Worm (Caenorhabditis elegans) whole organism, L3 larva: ENCODE results near the gene W08F4.7.

Experiments used
- aly-2 ChIP-seq: fragments of 150-350 bp; optimal IDR thresholded peaks from 2 replicates; lab custom pipeline; 2014; ENCODE audit warnings: missing biosample characterization, missing genetic modification characterization
- ceh-16 ChIP-seq: sonication (generic microtip); optimal IDR thresholded peaks from 2 replicates; lab custom pipeline; 2017; ENCODE audit warnings: missing biosample characterization, missing genetic modification characterization
- egl-27 ChIP-seq: sonication (generic microtip); optimal IDR thresholded peaks from 4 replicates; lab custom pipeline; 2017; ENCODE audit warnings: missing biosample characterization, missing genetic modification reagents, missing genetic modification characterization
- elt-1 ChIP-seq: fragments of 150-350 bp; optimal IDR thresholded peaks from 2 replicates; lab custom pipeline; 2014; ENCODE audit warnings: missing biosample characterization, missing genetic modification characterization
- elt-2 ChIP-seq: sonication (generic microtip); optimal IDR thresholded peaks from 2 replicates; lab custom pipeline; 2016; ENCODE audit warnings: missing genetic modification reagents, mild to moderate bottlenecking, missing genetic modification characterization, missing compliant biosample characterization
- mdl-1 ChIP-seq: fragments of 150-350 bp; optimal IDR thresholded peaks from 2 replicates; lab custom pipeline; 2014; ENCODE audit warnings: missing biosample characterization, missing genetic modification characterization
- mml-1 ChIP-seq: fragments of 150-350 bp; sonication (generic microtip); optimal IDR thresholded peaks from 3 replicates; lab custom pipeline; 2014; ENCODE audit warnings: missing biosample characterization, missing genetic modification characterization
- nhr-11 ChIP-seq: fragments of 150-350 bp; optimal IDR thresholded peaks from 2 replicates; lab custom pipeline; 2014; ENCODE audit warnings: missing biosample characterization, missing genetic modification characterization
- pha-4 ChIP-seq: fragments of 150-350 bp; optimal IDR thresholded peaks from 2 replicates; lab custom pipeline; 2014; ENCODE audit warnings: missing biosample characterization, missing genetic modification reagents, missing genetic modification characterization
- pqm-1 ChIP-seq: fragments of 150-350 bp; optimal IDR thresholded peaks from 2 replicates; lab custom pipeline; 2017; ENCODE audit warnings: missing biosample characterization, missing genetic modification characterization, inconsistent platforms
- skn-1 ChIP-seq: fragments of 150-350 bp; optimal IDR thresholded peaks from 2 replicates; lab custom pipeline; 2014; ENCODE audit warnings: missing biosample characterization, missing genetic modification characterization
- snpc-4 ChIP-seq: fragments of 150-350 bp; optimal IDR thresholded peaks from 2 replicates; lab custom pipeline; 2014; ENCODE audit warnings: missing biosample characterization, missing genetic modification characterization
- zag-1 ChIP-seq: fragments of 150-350 bp; optimal IDR thresholded peaks from 2 replicates; lab custom pipeline; 2014; ENCODE audit warnings: missing biosample characterization, missing genetic modification characterization
- ztf-11 ChIP-seq: fragments of 150-350 bp; optimal IDR thresholded peaks from 2 replicates; lab custom pipeline; 2014; ENCODE audit warnings: missing biosample characterization, missing genetic modification characterization

ce11 chrII:556185-556584 is 21.3 kb downstream of the W08F4.7 start, which contains the start of the genes C09E8.1 and C09E8.6:
- TF ChIP-seq skn-1 (tag; lab: Kevin White, UChicago) (no peak), zag-1 (tag; lab: Kevin White, UChicago) (no peak), pqm-1 (tag; lab: Kevin White, UChicago) (no peak), pha-4 (tag; lab: Kevin White, UChicago) (no peak), mml-1 (tag; lab: Kevin White, UChicago) (no peak), elt-1 (tag; lab: Kevin White, UChicago) (no peak), ztf-11 (tag; lab: Kevin White, UChicago) (no peak), ceh-16 (tag; lab: Kevin White, UChicago) (no peak), aly-2 (tag; lab: Kevin White, UChicago) (no peak), mdl-1 (tag; lab: Kevin White, UChicago) (no peak), snpc-4 (no peak), egl-27 (tag; lab: Kevin White, UChicago) (no peak), elt-2 (tag; lab: Kevin White, UChicago) (no peak), nhr-11 (tag; lab: Kevin White, UChicago) (no peak)
